Fruit fly (Drosophila melanogaster) whole organism, embryonic: ENCODE data around the gene CG4267.

Experiments used
- ATbp ChIP-seq: fragments of 200-800 bp; sonication (Bioruptor generic); optimal IDR thresholded peaks from 2 replicates; lab custom pipeline; 2017; ENCODE audit warnings: missing biosample characterization, mild to moderate bottlenecking, missing genetic modification characterization, missing genetic modification reagents
- CG10274 ChIP-seq: fragments of 200-800 bp; sonication (Bioruptor generic); optimal IDR thresholded peaks from 3 replicates; lab custom pipeline; 2017; ENCODE audit warnings: missing biosample characterization, mild to moderate bottlenecking, missing genetic modification characterization
- CG11456 ChIP-seq: fragments of 200-800 bp; sonication (Bioruptor generic); IDR thresholded peaks from 3 replicates; pipeline ENCODE4 v1.3.6; 2022; ENCODE audit warnings: missing biosample characterization, missing genetic modification characterization
- CG14014 ChIP-seq: fragments of 200-800 bp; sonication (Bioruptor generic); IDR thresholded peaks from 2 replicates; pipeline ENCODE4 v1.3.6; 2022; ENCODE audit warnings: missing biosample characterization, missing genetic modification characterization
- CG4730 ChIP-seq: fragments of 200-800 bp; sonication (Bioruptor generic); IDR thresholded peaks from 2 replicates; pipeline ENCODE4 v1.3.6; 2022; ENCODE audit warnings: missing biosample characterization, missing genetic modification characterization
- fd3F ChIP-seq: fragments of 200-800 bp; sonication (Bioruptor generic); optimal IDR thresholded peaks from 2 replicates; lab custom pipeline; 2018; ENCODE audit warnings: missing biosample characterization, mild to moderate bottlenecking, missing genetic modification characterization, moderate library complexity
- gro ChIP-seq: fragments of 200-800 bp; sonication (Bioruptor generic); optimal IDR thresholded peaks from 2 replicates; lab custom pipeline; 2016; ENCODE audit warnings: missing biosample characterization, missing genetic modification characterization
- lilli ChIP-seq: fragments of 200-800 bp; sonication (Bioruptor generic); optimal IDR thresholded peaks from 3 replicates; lab custom pipeline; 2016; ENCODE audit warnings: missing biosample characterization, missing genetic modification characterization
- slbo ChIP-seq: fragments of 200-800 bp; sonication (Bioruptor generic); IDR thresholded peaks from 2 replicates; pipeline ENCODE4 v1.3.6; 2022; ENCODE audit warnings: missing biosample characterization, missing genetic modification characterization

- TF ChIP-seq lilli (GFP tag; lab: Kevin White, UChicago) (no peak), CG4730 (no peak), CG14014 (GFP tag; lab: Robert Waterston, UW) (no peak), slbo (GFP tag; lab: Robert Waterston, UW) (no peak), CG11456 (GFP tag; lab: Robert Waterston, UW) (no peak), ATbp (no peak), gro (GFP tag; lab: Kevin White, UChicago) (no peak), CG10274 (GFP tag; lab: Kevin White, UChicago) (no peak), fd3F (GFP tag; lab: Kevin White, UChicago) (no peak)
Measured at dm6 chr2L:2289316-2289715, 47.1 kb downstream of the CG4267 start, which contains the start of gene CG17237.
